Fruit fly (Drosophila melanogaster) whole organism, adult: ENCODE data around the gene Slc25A46b.

Experiments used
- CG11617 ChIP-seq: fragments of 200-800 bp; sonication (Bioruptor generic); optimal IDR thresholded peaks from 2 replicates; lab custom pipeline; 2017; ENCODE audit warnings: mild to moderate bottlenecking, missing biosample characterization, missing genetic modification reagents, missing genetic modification characterization
- CG12768 ChIP-seq: fragments of 200-800 bp; sonication (Bioruptor generic); optimal IDR thresholded peaks from 2 replicates; lab custom pipeline; 2017; ENCODE audit warnings: missing biosample characterization, missing genetic modification characterization, mild to moderate bottlenecking, moderate library complexity, missing genetic modification reagents
- CG14711 ChIP-seq: fragments of 200-800 bp; sonication (Bioruptor generic); optimal IDR thresholded peaks from 2 replicates; lab custom pipeline; 2018; ENCODE audit warnings: missing biosample characterization, mild to moderate bottlenecking, missing genetic modification characterization, moderate library complexity
- CG1620 ChIP-seq: fragments of 200-800 bp; sonication (Bioruptor generic); optimal IDR thresholded peaks from 2 replicates; lab custom pipeline; 2016; ENCODE audit warnings: missing biosample characterization, missing genetic modification characterization
- CG33017 ChIP-seq: fragments of 200-800 bp; sonication (Bioruptor generic); optimal IDR thresholded peaks from 2 replicates; lab custom pipeline; 2018; ENCODE audit warnings: missing biosample characterization, mild to moderate bottlenecking, missing genetic modification characterization, moderate library complexity
- CG5204 ChIP-seq: fragments of 200-800 bp; sonication (Bioruptor generic); optimal IDR thresholded peaks from 2 replicates; lab custom pipeline; 2016; ENCODE audit warnings: missing biosample characterization, missing genetic modification characterization
- CG7045 ChIP-seq: fragments of 200-800 bp; sonication (Bioruptor generic); optimal IDR thresholded peaks from 2 replicates; lab custom pipeline; 2017; ENCODE audit warnings: missing biosample characterization, mild to moderate bottlenecking, missing genetic modification characterization
- CG7101 ChIP-seq: fragments of 200-800 bp; sonication (Bioruptor generic); optimal IDR thresholded peaks from 2 replicates; lab custom pipeline; 2018; ENCODE audit warnings: missing biosample characterization, mild to moderate bottlenecking, missing genetic modification characterization, moderate library complexity
- Clk ChIP-seq: fragments of 200-800 bp; sonication (Bioruptor generic); optimal IDR thresholded peaks from 2 replicates; lab custom pipeline; 2017; ENCODE audit warnings: missing biosample characterization, missing genetic modification characterization
- Crg-1 ChIP-seq: fragments of 200-800 bp; sonication (Bioruptor generic); optimal IDR thresholded peaks from 2 replicates; lab custom pipeline; 2016; ENCODE audit warnings: missing biosample characterization, missing genetic modification characterization
- Hr96 ChIP-seq: fragments of 200-800 bp; sonication (Bioruptor generic); optimal IDR thresholded peaks from 2 replicates; lab custom pipeline; 2016; ENCODE audit warnings: missing biosample characterization, missing genetic modification characterization
- Mnt ChIP-seq: fragments of 200-800 bp; sonication (Bioruptor generic); optimal IDR thresholded peaks from 2 replicates; lab custom pipeline; 2016; ENCODE audit warnings: missing biosample characterization, mild to moderate bottlenecking, missing genetic modification characterization
- bab1 ChIP-seq: fragments of 200-800 bp; sonication (Bioruptor generic); optimal IDR thresholded peaks from 3 replicates; lab custom pipeline; 2019; ENCODE audit warnings: missing biosample characterization, mild to moderate bottlenecking, missing genetic modification characterization, moderate library complexity
- cic ChIP-seq: fragments of 200-800 bp; sonication (Bioruptor generic); optimal IDR thresholded peaks from 2 replicates; lab custom pipeline; 2017; ENCODE audit warnings: missing biosample characterization, mild to moderate bottlenecking, missing genetic modification characterization, moderate library complexity
- cnc ChIP-seq, 2 experiments: fragments of >200 bp; optimal IDR thresholded peaks; 2 replicates each; lab custom pipeline; 2017
- kay ChIP-seq: fragments of 200-800 bp; sonication (Bioruptor generic); peaks from one replicate; lab custom pipeline; 2016; ENCODE audit warnings: missing biosample characterization, missing genetic modification characterization, borderline replicate concordance
- ovo ChIP-seq: fragments of 200-800 bp; sonication (Bioruptor generic); optimal IDR thresholded peaks from 2 replicates; lab custom pipeline; 2016; ENCODE audit warnings: missing biosample characterization, missing genetic modification characterization
- pad ChIP-seq: fragments of 200-800 bp; sonication (Bioruptor generic); optimal IDR thresholded peaks from 3 replicates; lab custom pipeline; 2017; ENCODE audit warnings: missing biosample characterization, missing genetic modification characterization, mild to moderate bottlenecking, moderate library complexity, missing genetic modification reagents
- tj ChIP-seq: fragments of 200-800 bp; sonication (Bioruptor generic); optimal IDR thresholded peaks from 3 replicates; lab custom pipeline; 2017; ENCODE audit warnings: missing biosample characterization, mild to moderate bottlenecking, missing genetic modification characterization, moderate library complexity
- toe ChIP-seq: fragments of 200-800 bp; sonication (Bioruptor generic); optimal IDR thresholded peaks from 2 replicates; lab custom pipeline; 2016; ENCODE audit warnings: missing biosample characterization, missing genetic modification characterization

Gene Slc25A46b

dm6 chr2L:18122231-18122551 lies 25.8 kb downstream of the Slc25A46b start:
- no peak for TF ChIP-seq pad (GFP tag; lab: Kevin White, UChicago)
- TF ChIP-seq CG7101 (tag; lab: Kevin White, UChicago) = no peak
- TF ChIP-seq ovo (GFP tag; lab: Kevin White, UChicago) = no peak
- no peak for TF ChIP-seq CG7045
- no peak for TF ChIP-seq Mnt (GFP tag; lab: Kevin White, UChicago)
- no peak for TF ChIP-seq CG11617 (GFP tag; lab: Kevin White, UChicago)
- no peak for TF ChIP-seq Clk (GFP tag; lab: Kevin White, UChicago)
- TF ChIP-seq kay (GFP tag; lab: Kevin White, UChicago) = no peak

- TF ChIP-seq CG11617 (GFP tag; lab: Kevin White, UChicago) = no peak
- no peak for TF ChIP-seq CG7045
- peak; percentile 76 for TF ChIP-seq kay (GFP tag; lab: Kevin White, UChicago)
- TF ChIP-seq Mnt (GFP tag; lab: Kevin White, UChicago) = no peak
- TF ChIP-seq tj = no peak
- no peak for TF ChIP-seq CG33017 (tag; lab: Kevin White, UChicago)
Observed at dm6 chr2L:18122920-18123319, 26.6 kb downstream of the Slc25A46b start.

DNA sequence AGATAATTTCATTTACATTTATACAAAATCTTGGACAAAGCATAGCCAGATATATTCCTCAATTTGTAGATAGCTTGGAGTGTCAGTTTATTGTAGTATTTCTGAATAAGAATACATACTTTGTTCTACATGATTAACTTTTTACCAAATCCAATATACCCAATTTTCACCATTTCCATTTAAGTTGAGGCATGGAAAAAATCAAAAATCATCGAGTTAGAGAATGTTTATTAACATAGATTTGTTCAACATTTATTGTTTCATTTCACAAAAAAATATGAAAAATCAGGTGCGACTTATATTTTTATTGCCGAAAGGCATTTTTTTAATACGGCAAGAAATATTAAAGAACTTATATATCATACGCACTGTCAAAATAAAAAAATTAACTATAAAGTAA lies 29.3 kb downstream of the Slc25A46b start, which contains the start of gene Grl36b:
Grl36b (minus strand) TSS at position 101 of the 400 bp plus-strand sequence.
- TF ChIP-seq CG12768 (GFP tag; lab: Kevin White, UChicago) = no peak
- TF ChIP-seq Crg-1 (GFP tag; lab: Kevin White, UChicago) = no peak
- no peak for TF ChIP-seq CG1620
- no peak for TF ChIP-seq CG11617 (GFP tag; lab: Kevin White, UChicago)
- no peak for TF ChIP-seq pad (GFP tag; lab: Kevin White, UChicago)
- no peak for TF ChIP-seq Hr96 (GFP tag; lab: Kevin White, UChicago)
- no peak for TF ChIP-seq CG7101 (tag; lab: Kevin White, UChicago)
- no peak for TF ChIP-seq Mnt (GFP tag; lab: Kevin White, UChicago)
- TF ChIP-seq CG33017 (tag; lab: Kevin White, UChicago) = no peak
- TF ChIP-seq bab1 = no peak
- TF ChIP-seq tj = no peak
- no peak for TF ChIP-seq kay (GFP tag; lab: Kevin White, UChicago)
- no peak for TF ChIP-seq CG14711 (tag; lab: Kevin White, UChicago)
- no peak for TF ChIP-seq Clk (GFP tag; lab: Kevin White, UChicago)
- TF ChIP-seq toe (GFP tag; lab: Kevin White, UChicago) = no peak

- TF ChIP-seq cnc (optimal IDR thresholded peaks at IDR 0.05; lab: Kevin White, UChicago) (no peak), kay (GFP tag; lab: Kevin White, UChicago) (no peak), CG14711 (tag; lab: Kevin White, UChicago) (no peak), Clk (GFP tag; lab: Kevin White, UChicago) (no peak), Crg-1 (GFP tag; lab: Kevin White, UChicago) (no peak), ovo (GFP tag; lab: Kevin White, UChicago) (no peak), CG12768 (GFP tag; lab: Kevin White, UChicago) (no peak), toe (GFP tag; lab: Kevin White, UChicago) (no peak), Hr96 (GFP tag; lab: Kevin White, UChicago) (no peak), CG11617 (GFP tag; lab: Kevin White, UChicago) (no peak), CG5204 (no peak), CG7045 (no peak), pad (GFP tag; lab: Kevin White, UChicago) (no peak), CG1620 (no peak), CG7101 (tag; lab: Kevin White, UChicago) (no peak), tj (no peak), Mnt (GFP tag; lab: Kevin White, UChicago) (no peak)
Observed at dm6 chr2L:18134615-18135014, 38.2 kb downstream of the Slc25A46b start.

dm6 chr2L:18136427-18136857 lies 40.1 kb downstream of the Slc25A46b start:
- TF ChIP-seq CG14711 (tag; lab: Kevin White, UChicago) (peak; percentile 25), Crg-1 (GFP tag; lab: Kevin White, UChicago) (peak; percentile 41), ovo (GFP tag; lab: Kevin White, UChicago) (peak; percentile 28), bab1 (no peak), Hr96 (GFP tag; lab: Kevin White, UChicago) (peak; percentile 41), cic (GFP tag; lab: Kevin White, UChicago) (peak; percentile 67), toe (GFP tag; lab: Kevin White, UChicago) (no peak), CG33017 (tag; lab: Kevin White, UChicago) (peak; percentile 32), CG12768 (GFP tag; lab: Kevin White, UChicago) (peak; percentile 60), cnc (optimal IDR thresholded peaks at IDR 0.05; lab: Kevin White, UChicago) (no peak), CG5204 (peak; percentile 17), Mnt (GFP tag; lab: Kevin White, UChicago) (peak; percentile 15), CG7101 (tag; lab: Kevin White, UChicago) (peak; percentile 45), CG11617 (GFP tag; lab: Kevin White, UChicago) (peak; percentile 54), kay (GFP tag; lab: Kevin White, UChicago) (peak; percentile 67), Clk (GFP tag; lab: Kevin White, UChicago) (peak; percentile 40), CG7045 (peak; percentile 75), CG1620 (no peak), tj (peak; percentile 5), pad (GFP tag; lab: Kevin White, UChicago) (peak; percentile 35)

- TF ChIP-seq CG1620 (no peak), cic (GFP tag; lab: Kevin White, UChicago) (peak; percentile 4), Mnt (GFP tag; lab: Kevin White, UChicago) (peak; percentile 9), CG7101 (tag; lab: Kevin White, UChicago) (peak; percentile 26), CG7045 (no peak), CG14711 (tag; lab: Kevin White, UChicago) (peak; percentile 22), CG33017 (tag; lab: Kevin White, UChicago) (peak; percentile 28), bab1 (peak; percentile 63), tj (peak; percentile 20), CG12768 (GFP tag; lab: Kevin White, UChicago) (peak; percentile 28)
Observed at dm6 chr2L:18137591-18138247, 41.4 kb downstream of the Slc25A46b start, which contains the start of gene kel. Gene kel (minus strand): TSS chr2L:18138083.
